Worm (Caenorhabditis elegans) whole organism, L4 larva: Measurements from ENCODE around the gene K10D2.5.
"Not testable (repeated sequence)": the region's sequence is repeated elsewhere in the genome, so short reads cannot be mapped to it uniquely, and the experiment has no call there.

ENCODE experiments used
- F10B5.3 ChIP-seq: sonication (generic microtip); optimal IDR thresholded peaks from 2 replicates; lab custom pipeline; 2016; ENCODE audit warnings: mild to moderate bottlenecking, missing genetic modification characterization, missing compliant biosample characterization
- F37D6.2 ChIP-seq: sonication (generic microtip); optimal IDR thresholded peaks from 2 replicates; lab custom pipeline; 2016; ENCODE audit warnings: mild to moderate bottlenecking, missing genetic modification characterization, missing compliant biosample characterization
- F49E8.2 ChIP-seq: sonication (generic microtip); optimal IDR thresholded peaks from 2 replicates; lab custom pipeline; 2016; ENCODE audit warnings: missing compliant biosample characterization, mild to moderate bottlenecking, missing genetic modification characterization, borderline replicate concordance
- R02D3.7 ChIP-seq: fragments of 150-350 bp; sonication (generic microtip); optimal IDR thresholded peaks from 3 replicates; lab custom pipeline; 2014; ENCODE audit warnings: missing biosample characterization, missing genetic modification characterization
- Y48G9A.11 ChIP-seq: fragments of 200-800 bp; sonication (Bioruptor generic); IDR thresholded peaks from 2 replicates; pipeline ENCODE4 v1.3.6; 2022; ENCODE audit warnings: missing genetic modification reagents, missing genetic modification characterization, missing compliant biosample characterization
- aha-1 ChIP-seq: fragments of 150-350 bp; peaks from one replicate; lab custom pipeline; 2014; ENCODE audit warnings: missing biosample characterization, missing genetic modification characterization
- arid-1 ChIP-seq: fragments of 200-800 bp; sonication (Bioruptor generic); conservative IDR thresholded peaks from 2 replicates; pipeline ENCODE4 v1.3.6; 2022; ENCODE audit warnings: missing genetic modification reagents, missing genetic modification characterization, missing compliant biosample characterization
- ceh-44 ChIP-seq: fragments of 200-800 bp; sonication (Bioruptor generic); IDR thresholded peaks from 2 replicates; pipeline ENCODE4 v1.3.6; 2022; ENCODE audit warnings: missing genetic modification reagents, missing genetic modification characterization, missing compliant biosample characterization
- ceh-62 ChIP-seq: sonication (generic microtip); optimal IDR thresholded peaks from 2 replicates; lab custom pipeline; 2017; ENCODE audit warnings: missing biosample characterization, missing genetic modification characterization
- ctbp-1 ChIP-seq: fragments of 200-800 bp; sonication (Bioruptor generic); IDR thresholded peaks from 2 replicates; pipeline ENCODE4 v1.3.6; 2022; ENCODE audit warnings: missing genetic modification reagents, missing genetic modification characterization, missing compliant biosample characterization
- daf-16 ChIP-seq, 3 experiments: sonication (generic microtip); optimal IDR thresholded peaks; 2 replicates each; lab custom pipeline; 2016 to 2017; ENCODE audit warnings: missing genetic modification characterization in 3 of 3, missing genetic modification reagents in 3 of 3, mild to moderate bottlenecking in 2 of 3, missing compliant biosample characterization in 2 of 3, missing biosample characterization in 1 of 3, moderate library complexity in 1 of 3
- daf-8 ChIP-seq: fragments of 200-800 bp; sonication (Bioruptor generic); IDR thresholded peaks from 2 replicates; pipeline ENCODE4 v1.3.6; 2022; ENCODE audit warnings: missing genetic modification characterization, missing compliant biosample characterization
- dmd-6 ChIP-seq: fragments of 200-800 bp; sonication (Bioruptor generic); IDR thresholded peaks from 2 replicates; pipeline ENCODE4 v1.3.6; 2022; ENCODE audit warnings: missing genetic modification reagents, missing genetic modification characterization, missing compliant biosample characterization
- dmd-8 ChIP-seq: fragments of 200-800 bp; sonication (Bioruptor generic); IDR thresholded peaks from 2 replicates; pipeline ENCODE4 v1.3.6; 2022; ENCODE audit warnings: missing genetic modification characterization, missing compliant biosample characterization
- dmd-9 ChIP-seq: fragments of 200-800 bp; sonication (Bioruptor generic); IDR thresholded peaks from 2 replicates; pipeline ENCODE4 v1.3.6; 2022; ENCODE audit warnings: missing genetic modification reagents, missing genetic modification characterization, missing compliant biosample characterization
- dve-1 ChIP-seq: sonication (generic microtip); optimal IDR thresholded peaks from 2 replicates; lab custom pipeline; 2017; ENCODE audit warnings: antibody characterized with exemption, mild to moderate bottlenecking, missing genetic modification characterization, missing compliant biosample characterization; ENCODE audit not compliant: insufficient read depth
- gei-8 ChIP-seq: fragments of 200-800 bp; sonication (Bioruptor generic); optimal IDR thresholded peaks from 2 replicates; lab custom pipeline; 2018; ENCODE audit warnings: mild to moderate bottlenecking, missing genetic modification characterization, missing compliant biosample characterization
- hif-1 ChIP-seq, 2 experiments: sonication (generic microtip); optimal IDR thresholded peaks; 2 replicates each; lab custom pipeline; 2016 to 2017; ENCODE audit warnings: missing compliant biosample characterization in 2 of 2, missing genetic modification characterization in 2 of 2, missing genetic modification reagents in 2 of 2, missing genotype in 2 of 2, mild to moderate bottlenecking in 1 of 2
- hlh-11 ChIP-seq: fragments of 200-800 bp; sonication (Bioruptor generic); optimal IDR thresholded peaks from 2 replicates; lab custom pipeline; 2018; ENCODE audit warnings: mild to moderate bottlenecking, missing genetic modification characterization, missing compliant biosample characterization
- hmg-1.1 ChIP-seq: fragments of 200-800 bp; sonication (Bioruptor generic); IDR thresholded peaks from 2 replicates; pipeline ENCODE4 v1.3.6; 2022; ENCODE audit warnings: missing genetic modification reagents, missing genetic modification characterization, missing compliant biosample characterization
- jun-1 ChIP-seq: fragments of 150-350 bp; optimal IDR thresholded peaks from 2 replicates; lab custom pipeline; 2014; ENCODE audit warnings: missing biosample characterization, missing genetic modification reagents, missing genetic modification characterization
- lin-29 ChIP-seq: fragments of 200-800 bp; sonication (Bioruptor generic); IDR thresholded peaks from 2 replicates; pipeline ENCODE4 v1.3.6; 2022; ENCODE audit warnings: missing genetic modification reagents, missing genetic modification characterization, missing compliant biosample characterization
- lin-38 ChIP-seq: fragments of 200-800 bp; sonication (Bioruptor generic); IDR thresholded peaks from 2 replicates; pipeline ENCODE4 v1.3.6; 2022; ENCODE audit warnings: missing genetic modification reagents, missing genetic modification characterization, missing compliant biosample characterization
- lir-3 ChIP-seq: sonication (generic microtip); optimal IDR thresholded peaks from 2 replicates; lab custom pipeline; 2016; ENCODE audit warnings: mild to moderate bottlenecking, missing genetic modification characterization, missing compliant biosample characterization
- mdl-1 ChIP-seq, 2 experiments: fragments of 150-350 bp in 1 of 2; sonication (generic microtip) in 1 of 2; optimal IDR thresholded peaks; 2 replicates each; lab custom pipeline; 2014 to 2017; ENCODE audit warnings: missing biosample characterization in 2 of 2, missing genetic modification characterization in 2 of 2
- mxl-3 ChIP-seq: fragments of 200-800 bp; sonication (Bioruptor generic); optimal IDR thresholded peaks from 2 replicates; lab custom pipeline; 2018; ENCODE audit warnings: mild to moderate bottlenecking, missing genetic modification characterization, missing compliant biosample characterization
- nhr-111 ChIP-seq: fragments of 200-800 bp; sonication (Bioruptor generic); optimal IDR thresholded peaks from 2 replicates; lab custom pipeline; 2018; ENCODE audit warnings: mild to moderate bottlenecking, missing genetic modification characterization, missing compliant biosample characterization
- nhr-6 ChIP-seq: fragments of 150-350 bp; optimal IDR thresholded peaks from 2 replicates; lab custom pipeline; 2014; ENCODE audit warnings: missing biosample characterization, missing genetic modification characterization
- nhr-76 ChIP-seq: fragments of 150-350 bp; optimal IDR thresholded peaks from 2 replicates; lab custom pipeline; 2014; ENCODE audit warnings: missing biosample characterization, missing genetic modification characterization
- nhr-77 ChIP-seq: fragments of 150-350 bp; optimal IDR thresholded peaks from 2 replicates; lab custom pipeline; 2014; ENCODE audit warnings: missing biosample characterization, missing genetic modification characterization
- php-3 ChIP-seq: fragments of 200-800 bp; sonication (Bioruptor generic); IDR thresholded peaks from 2 replicates; pipeline ENCODE4 v1.3.6; 2022; ENCODE audit warnings: missing genetic modification reagents, missing genetic modification characterization, missing compliant biosample characterization
- saeg-2 ChIP-seq: fragments of 200-800 bp; sonication (Bioruptor generic); IDR thresholded peaks from 2 replicates; pipeline ENCODE4 v1.3.6; 2022; ENCODE audit warnings: missing genetic modification reagents, missing genetic modification characterization, missing compliant biosample characterization
- sdz-12 ChIP-seq: fragments of 200-800 bp; sonication (Bioruptor generic); optimal IDR thresholded peaks from 2 replicates; lab custom pipeline; 2018; ENCODE audit warnings: mild to moderate bottlenecking, missing genetic modification characterization, missing compliant biosample characterization
- spr-1 ChIP-seq: sonication (generic microtip); optimal IDR thresholded peaks from 2 replicates; lab custom pipeline; 2016; ENCODE audit warnings: mild to moderate bottlenecking, missing genetic modification characterization, missing compliant biosample characterization
- tra-1 ChIP-seq: fragments of 200-800 bp; sonication (Bioruptor generic); IDR thresholded peaks from 2 replicates; pipeline ENCODE4 v1.3.6; 2022; ENCODE audit warnings: missing genetic modification reagents, missing genetic modification characterization, missing compliant biosample characterization
- unc-62 ChIP-seq, 3 experiments: fragments of 150-350 bp in 1 of 3; sonication (generic microtip); optimal IDR thresholded peaks in 2 of 3; peaks in 1 of 3; 1 replicate in 1 of 3; 2 replicates in 2 of 3; lab custom pipeline; 2014 to 2017; ENCODE audit warnings: missing biosample characterization in 3 of 3, missing genetic modification characterization in 3 of 3, missing genetic modification reagents in 3 of 3, missing genotype in 1 of 3
- vab-7 ChIP-seq: fragments of 200-800 bp; sonication (Bioruptor generic); IDR thresholded peaks from 2 replicates; pipeline ENCODE4 v1.3.6; 2022; ENCODE audit warnings: missing genetic modification reagents, missing genetic modification characterization, missing compliant biosample characterization
- zip-11 ChIP-seq: fragments of 200-800 bp; sonication (Bioruptor generic); IDR thresholded peaks from 2 replicates; pipeline ENCODE4 v1.3.6; 2022; ENCODE audit warnings: missing genetic modification characterization, missing compliant biosample characterization

K10D2.5 gene

ce11 chrIII:5211137-5211648, 38.7 kb downstream of the K10D2.5 start (continued):
- TF ChIP-seq F37D6.2 (peak; percentile 57), mxl-3 (GFP tag; lab: Kevin White, UChicago) (peak; percentile 86), lin-38 (peak; percentile 80), saeg-2 (0 out of 2 replicates have a peak, but pooled peaks have one; percentile 59), php-3 (GFP tag; lab: Robert Waterston, UW) (peak; percentile 76), zip-11 (0 out of 2 replicates have a peak, but pooled peaks have one; percentile 68), dmd-6 (GFP tag; lab: Robert Waterston, UW) (peak; percentile 74), mdl-1 (tag; optimal IDR thresholded peaks at IDR 0.05; lab: Kevin White, UChicago) (peak in 1 of 2 experiments; percentile 40), nhr-6 (tag; lab: Kevin White, UChicago) (peak; percentile 29), dmd-9 (GFP tag; lab: Robert Waterston, UW) (0 out of 2 replicates have a peak, but pooled peaks have one; percentile 8), hmg-1.1 (GFP tag; lab: Robert Waterston, UW) (peak; percentile 81; the same call in 1 of the 2 replicates), daf-16 (GFP tag; optimal IDR thresholded peaks at IDR 0.05; lab: Kevin White, UChicago) (peak; percentile 57 to 83), hif-1 (tag; optimal IDR thresholded peaks at IDR 0.05; lab: Kevin White, UChicago) (peak; percentile 41 to 62), ceh-44 (GFP tag; lab: Robert Waterston, UW) (peak; percentile 6; the same call in 1 of the 2 replicates), ctbp-1 (GFP tag; lab: Robert Waterston, UW) (peak; percentile 84), F49E8.2 (tag; lab: Kevin White, UChicago) (peak; percentile 55), tra-1 (peak; percentile 73; the same call in 1 of the 2 replicates), aha-1 (tag; lab: Kevin White, UChicago) (peak; percentile 14), dmd-8 (GFP tag; lab: Robert Waterston, UW) (peak; percentile 68), gei-8 (GFP tag; lab: Kevin White, UChicago) (peak; percentile 37), lir-3 (tag; lab: Kevin White, UChicago) (peak; percentile 43)
- TF ChIP-seq daf-16 (tag; optimal IDR thresholded peaks at IDR 0.05; lab: Kevin White, UChicago), result not testable (repeated sequence)

- TF ChIP-seq aha-1 (tag; lab: Kevin White, UChicago) (no peak), php-3 (GFP tag; lab: Robert Waterston, UW) (no peak), unc-62 (GFP tag; optimal IDR thresholded peaks at IDR 0.05 in 1 of 2; lab: Kevin White, UChicago) (peak in 1 of 2 experiments; percentile 90), unc-62 (tag; optimal IDR thresholded peaks at IDR 0.05; lab: Kevin White, UChicago) (no peak)
Observed at ce11 chrIII:5214162-5214561, 41.6 kb downstream of the K10D2.5 start.

ce11 chrIII:5215375-5215774, 42.9 kb downstream of the K10D2.5 start, which contains the start of gene ZC155.4:
TSS of gene ZC155.4 (minus strand) at chrIII:5215475.
- TF ChIP-seq php-3 (GFP tag; lab: Robert Waterston, UW) (no peak), aha-1 (tag; lab: Kevin White, UChicago) (no peak), hlh-11 (tag; lab: Kevin White, UChicago) (no peak), spr-1 (no peak), nhr-77 (tag; lab: Kevin White, UChicago) (no peak), daf-8 (GFP tag; lab: Robert Waterston, UW) (no peak), nhr-111 (no peak), mxl-3 (GFP tag; lab: Kevin White, UChicago) (no peak), jun-1 (tag; lab: Kevin White, UChicago) (no peak), arid-1 (GFP tag; lab: Robert Waterston, UW) (no peak), Y48G9A.11 (GFP tag; lab: Robert Waterston, UW) (no peak), dve-1 (no peak), ceh-62 (tag; lab: Kevin White, UChicago) (no peak), nhr-76 (no peak), R02D3.7 (no peak), F10B5.3 (tag; lab: Kevin White, UChicago) (no peak), vab-7 (GFP tag; lab: Robert Waterston, UW) (no peak), sdz-12 (GFP tag; lab: Kevin White, UChicago) (no peak), lin-29 (no peak)
